Worm (Caenorhabditis elegans): ENCODE measurements around the gene C01G10.6.

C01G10.6 gene

ce11 chrV:15071015-15071810 is 16.2 kb upstream of the C01G10.6 start, which contains the start of gene unc-76 (continued):
- no peak for TF ChIP-seq gei-17 (GFP tag; optimal IDR thresholded peaks at IDR 0.05)
- TF ChIP-seq T07F8.4 (tag; optimal IDR thresholded peaks at IDR 0.05): no peak
- no peak for TF ChIP-seq unc-130 (GFP tag; optimal IDR thresholded peaks at IDR 0.05)
- TF ChIP-seq egrh-3 (GFP tag; IDR thresholded peaks at IDR 0.05): 0 out of 2 replicates have a peak, but pooled peaks have one; percentile 15
- no peak for TF ChIP-seq Y95B8A.8 (GFP tag; IDR thresholded peaks at IDR 0.05)
- TF ChIP-seq Y53G8AR.9 (GFP tag; conservative IDR thresholded peaks at IDR 0.05): no peak
- no peak for TF ChIP-seq ztf-22 (GFP tag; optimal IDR thresholded peaks at IDR 0.05)
- TF ChIP-seq xnd-1 (tag; optimal IDR thresholded peaks at IDR 0.05): no peak
- TF ChIP-seq unc-62 (GFP tag; optimal IDR thresholded peaks at IDR 0.05): no peak
- TF ChIP-seq sdz-38 (tag; optimal IDR thresholded peaks at IDR 0.05): no peak
- TF ChIP-seq cebp-1 (GFP tag; IDR thresholded peaks at IDR 0.05): no peak
- peak; percentile 67 for TF ChIP-seq cebp-1 (tag; optimal IDR thresholded peaks at IDR 0.05)
- TF ChIP-seq ekl-4 (GFP tag; IDR thresholded peaks at IDR 0.05): no peak
- no peak for TF ChIP-seq lsy-27 (tag; optimal IDR thresholded peaks at IDR 0.05; ENCODE audit: borderline replicate concordance, insufficient read depth)
- TF ChIP-seq lin-54 (GFP tag; optimal IDR thresholded peaks at IDR 0.05): no peak
- TF ChIP-seq madf-10 (tag; optimal IDR thresholded peaks at IDR 0.05): peak; percentile 20
- no peak for TF ChIP-seq F55B11.4 (tag; optimal IDR thresholded peaks at IDR 0.05; ENCODE audit: borderline replicate concordance, insufficient read depth)

ce11 chrV:15072738-15073137 is 14.7 kb upstream of the C01G10.6 start:
- TF ChIP-seq rec-8 (tag; optimal IDR thresholded peaks at IDR 0.05): no peak
- no peak for TF ChIP-seq hsf-1 (GFP tag; IDR thresholded peaks at IDR 0.05)
- TF ChIP-seq ceh-27 (GFP tag; optimal IDR thresholded peaks at IDR 0.05): peak; percentile 69
- TF ChIP-seq hmg-1.2 (GFP tag; IDR thresholded peaks at IDR 0.05): no peak
- TF ChIP-seq hlh-12 (tag; optimal IDR thresholded peaks at IDR 0.05): no peak
- no peak for TF ChIP-seq repo-1 (tag; optimal IDR thresholded peaks at IDR 0.05)

DNA sequence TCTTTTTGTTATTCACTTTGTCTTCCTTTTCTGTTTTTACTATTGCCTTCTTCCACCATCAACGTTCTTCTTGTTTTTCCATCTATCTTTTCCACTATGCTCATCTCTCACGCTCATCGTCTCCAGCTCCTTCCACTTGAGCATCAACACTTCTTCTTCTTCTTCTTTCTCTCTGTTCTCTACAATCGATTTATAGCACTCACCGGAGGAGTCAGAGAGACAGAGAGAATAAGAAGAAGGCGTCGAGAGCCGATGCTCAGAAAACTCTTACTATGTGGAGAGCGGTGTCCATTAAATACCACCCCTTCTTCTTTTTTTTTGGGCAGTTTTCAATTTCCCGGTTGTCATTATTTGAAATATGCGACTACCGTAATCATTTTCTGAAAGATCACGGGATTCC is 12.5 kb upstream of the C01G10.6 start:
- no peak for TF ChIP-seq egl-18 (GFP tag; IDR thresholded peaks at IDR 0.05)
- TF ChIP-seq ztf-28 (GFP tag; IDR thresholded peaks at IDR 0.05): no peak
- TF ChIP-seq unc-62 (GFP tag; optimal IDR thresholded peaks at IDR 0.05): no peak
- TF ChIP-seq K12H6.12 (tag; optimal IDR thresholded peaks at IDR 0.05): peak; percentile 7
- peak; percentile 27; the same call in 1 of the 2 replicates for TF ChIP-seq hmg-1.2 (GFP tag; IDR thresholded peaks at IDR 0.05)
- TF ChIP-seq ceh-27 (GFP tag; optimal IDR thresholded peaks at IDR 0.05): peak; percentile 55

- TF ChIP-seq cebp-2 (GFP tag; IDR thresholded peaks at IDR 0.05) (no peak), F37B4.10 (GFP tag; IDR thresholded peaks at IDR 0.05) (no peak), snpc-1.3 (tag; optimal IDR thresholded peaks at IDR 0.05; ENCODE audit: insufficient read depth) (no peak), tbx-9 (tag; optimal IDR thresholded peaks at IDR 0.05; ENCODE audit: borderline replicate concordance) (no peak), attf-5 (GFP tag; optimal IDR thresholded peaks at IDR 0.05) (no peak), hlh-26 (GFP tag; conservative IDR thresholded peaks at IDR 0.05) (no peak), lsl-1 (GFP tag; optimal IDR thresholded peaks at IDR 0.05) (no peak), nfyb-1 (GFP tag; IDR thresholded peaks at IDR 0.05) (no peak), ztf-22 (GFP tag; optimal IDR thresholded peaks at IDR 0.05) (no peak), tlf-1 (GFP tag; optimal IDR thresholded peaks at IDR 0.05) (no peak), madf-10 (tag; optimal IDR thresholded peaks at IDR 0.05) (no peak), rec-8 (tag; optimal IDR thresholded peaks at IDR 0.05) (no peak), dpff-1 (tag; optimal IDR thresholded peaks at IDR 0.05) (no peak), rcor-1 (GFP tag; IDR thresholded peaks at IDR 0.05) (no peak), die-1 (tag; optimal IDR thresholded peaks at IDR 0.05) (no peak), hmg-1.2 (GFP tag; IDR thresholded peaks at IDR 0.05) (no peak)
These were observed 8.9 kb upstream of the C01G10.6 start for ce11 chrV:15078560-15078959.

Measured in whole organism, young adult.